Worm (Caenorhabditis elegans): ENCODE data around the gene mep-1.

Gene mep-1

DNA sequence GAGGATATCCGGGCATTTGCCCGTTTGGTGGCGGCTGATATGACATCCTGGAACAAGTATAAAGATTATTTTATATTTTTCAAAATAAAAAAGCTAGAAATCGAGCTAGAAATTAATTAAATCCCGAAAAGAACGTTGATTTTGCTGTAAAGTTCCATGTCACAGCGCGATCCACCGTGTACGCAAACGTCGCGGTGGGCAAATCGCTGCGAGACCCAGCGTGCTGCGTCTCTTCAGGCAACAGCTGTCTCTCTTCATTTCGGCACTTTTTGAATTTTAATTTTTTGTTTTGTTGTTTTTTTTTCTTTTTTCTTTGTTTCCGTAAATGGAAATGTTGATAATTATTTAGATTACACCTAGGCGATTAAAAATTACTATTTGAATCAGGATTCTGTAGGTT is 41.7 kb downstream of the mep-1 start, which contains the start of gene sec-24.1 (continued):
- TF ChIP-seq tlf-1 (GFP tag; optimal IDR thresholded peaks at IDR 0.05) (peak; percentile 69), F22D6.2 (tag; optimal IDR thresholded peaks at IDR 0.05) (no peak), F39B2.1 (GFP tag; IDR thresholded peaks at IDR 0.05) (no peak), repo-1 (tag; optimal IDR thresholded peaks at IDR 0.05) (peak; percentile 6), lir-1 (GFP tag; conservative IDR thresholded peaks at IDR 0.05) (0 out of 2 replicates have a peak, but pooled peaks have one; percentile 21), attf-6 (GFP tag; IDR thresholded peaks at IDR 0.05) (no peak), F37B4.10 (GFP tag; IDR thresholded peaks at IDR 0.05) (no peak), dpl-1 (GFP tag; optimal IDR thresholded peaks at IDR 0.05) (peak; percentile 59), F49E8.2 (tag; optimal IDR thresholded peaks at IDR 0.05; ENCODE audit: insufficient read depth) (peak; percentile 76), egl-18 (GFP tag; IDR thresholded peaks at IDR 0.05) (no peak), B0019.2 (GFP tag; conservative IDR thresholded peaks at IDR 0.05) (no peak; the same call in 1 of the 2 replicates), atf-7 (tag; optimal IDR thresholded peaks at IDR 0.05) (no peak), attf-5 (GFP tag; optimal IDR thresholded peaks at IDR 0.05) (peak; percentile 56), nfya-2 (GFP tag; IDR thresholded peaks at IDR 0.05) (no peak), lin-40 (tag; optimal IDR thresholded peaks at IDR 0.05) (peak; percentile 84), mel-28 (tag; optimal IDR thresholded peaks at IDR 0.05; ENCODE audit: borderline replicate concordance) (no peak), aptf-2 (GFP tag; conservative IDR thresholded peaks at IDR 0.05) (no peak), mes-4 (tag; optimal IDR thresholded peaks at IDR 0.05) (no peak), mcd-1 (GFP tag; IDR thresholded peaks at IDR 0.05) (peak; percentile 87), lsl-1 (GFP tag; optimal IDR thresholded peaks at IDR 0.05) (peak; percentile 71), egl-44 (GFP tag; IDR thresholded peaks at IDR 0.05) (0 out of 2 replicates have a peak, but pooled peaks have one; percentile 31), gei-17 (GFP tag; optimal IDR thresholded peaks at IDR 0.05) (peak; percentile 4), pbrm-1 (GFP tag; IDR thresholded peaks at IDR 0.05) (peak; percentile 83), Y56A3A.18 (GFP tag; IDR thresholded peaks at IDR 0.05) (no peak), Y79H2A.3 (GFP tag; conservative IDR thresholded peaks at IDR 0.05) (no peak), C06A6.2 (GFP tag; conservative IDR thresholded peaks at IDR 0.05) (peak; percentile 60; the same call in 1 of the 2 replicates), lag-1 (GFP tag; IDR thresholded peaks at IDR 0.05) (no peak), nhr-179 (tag; optimal IDR thresholded peaks at IDR 0.05) (no peak), madf-3 (GFP tag; IDR thresholded peaks at IDR 0.05) (0 out of 2 replicates have a peak, but pooled peaks have one; percentile 37), let-526 (GFP tag; IDR thresholded peaks at IDR 0.05) (no peak), ets-4 (GFP tag; optimal IDR thresholded peaks at IDR 0.05) (no peak), sdz-38 (tag; optimal IDR thresholded peaks at IDR 0.05) (no peak), zfh-2 (GFP tag; conservative IDR thresholded peaks at IDR 0.05) (peak; percentile 55; the same call in 1 of the 2 replicates), ama-1 (optimal IDR thresholded peaks at IDR 0.05) (no peak), ama-1 (GFP tag; optimal IDR thresholded peaks at IDR 0.05) (no peak), snpc-1.3 (tag; optimal IDR thresholded peaks at IDR 0.05; ENCODE audit: insufficient read depth) (peak; percentile 68), snpc-3.4 (tag; optimal IDR thresholded peaks at IDR 0.05) (peak; percentile 62), hlh-26 (GFP tag; conservative IDR thresholded peaks at IDR 0.05) (no peak), let-607 (tag; optimal IDR thresholded peaks at IDR 0.05) (peak; percentile 98), ztf-25 (GFP tag; IDR thresholded peaks at IDR 0.05) (no peak), hsf-1 (GFP tag; IDR thresholded peaks at IDR 0.05) (no peak)

Data from whole organism, young adult.